Fruit fly (Drosophila melanogaster) whole organism, embryonic: ENCODE results near the gene Baldspot.

Experiments used
- Ada2b ChIP-seq: fragments of 200-800 bp; sonication (Bioruptor generic); IDR thresholded peaks from 2 replicates; pipeline ENCODE4 v1.3.6; 2022; ENCODE audit warnings: missing biosample characterization, missing genetic modification characterization
- C15 ChIP-seq: fragments of 200-800 bp; sonication (Bioruptor generic); IDR thresholded peaks from 3 replicates; pipeline ENCODE4 v1.3.6; 2022; ENCODE audit warnings: missing biosample characterization, missing genetic modification characterization
- CG10274 ChIP-seq: fragments of 200-800 bp; sonication (Bioruptor generic); optimal IDR thresholded peaks from 3 replicates; lab custom pipeline; 2017; ENCODE audit warnings: missing biosample characterization, mild to moderate bottlenecking, missing genetic modification characterization
- CG10462 ChIP-seq: fragments of 200-800 bp; sonication (Bioruptor generic); optimal IDR thresholded peaks from 2 replicates; lab custom pipeline; 2016; ENCODE audit warnings: missing biosample characterization, missing genetic modification characterization
- CG11695 ChIP-seq: fragments of 200-800 bp; sonication (Bioruptor generic); IDR thresholded peaks from 3 replicates; pipeline ENCODE4 v1.3.6; 2022; ENCODE audit warnings: missing biosample characterization, missing genetic modification characterization
- CG12219 ChIP-seq: fragments of 200-800 bp; sonication (Bioruptor generic); optimal IDR thresholded peaks from 3 replicates; lab custom pipeline; 2018; ENCODE audit warnings: missing biosample characterization, mild to moderate bottlenecking, missing genetic modification characterization
- CG12236 ChIP-seq: fragments of 200-800 bp; sonication (Bioruptor generic); optimal IDR thresholded peaks from 2 replicates; lab custom pipeline; 2016; ENCODE audit warnings: missing biosample characterization, missing genetic modification characterization
- CG13775 ChIP-seq: fragments of 200-800 bp; sonication (Bioruptor generic); optimal IDR thresholded peaks from 3 replicates; lab custom pipeline; 2017; ENCODE audit warnings: missing biosample characterization, mild to moderate bottlenecking, missing genetic modification characterization
- CG1602 ChIP-seq: fragments of 200-800 bp; sonication (Bioruptor generic); optimal IDR thresholded peaks from 3 replicates; lab custom pipeline; 2016; ENCODE audit warnings: missing biosample characterization, missing genetic modification characterization
- CG16863 ChIP-seq: fragments of 200-800 bp; sonication (Bioruptor generic); optimal IDR thresholded peaks from 3 replicates; lab custom pipeline; 2016; ENCODE audit warnings: missing biosample characterization, missing genetic modification characterization
- CG17612 ChIP-seq: fragments of 200-800 bp; sonication (Bioruptor generic); IDR thresholded peaks from 2 replicates; pipeline ENCODE4 v1.3.6; 2022; ENCODE audit warnings: missing biosample characterization, missing genetic modification characterization
- CG18764 ChIP-seq: fragments of 200-800 bp; sonication (Bioruptor generic); optimal IDR thresholded peaks from 3 replicates; lab custom pipeline; 2016; ENCODE audit warnings: missing biosample characterization, missing genetic modification characterization
- CG2199 ChIP-seq: fragments of 200-800 bp; sonication (Bioruptor generic); IDR thresholded peaks from 3 replicates; pipeline ENCODE4 v1.3.6; 2022; ENCODE audit warnings: missing biosample characterization, missing genetic modification characterization
- CG33213 ChIP-seq: fragments of 200-800 bp; sonication (Bioruptor generic); optimal IDR thresholded peaks from 3 replicates; lab custom pipeline; 2016; ENCODE audit warnings: missing biosample characterization, missing genetic modification characterization
- CG3847 ChIP-seq: fragments of 200-800 bp; sonication (Bioruptor generic); IDR thresholded peaks from 2 replicates; pipeline ENCODE4 v1.3.6; 2022; ENCODE audit warnings: missing biosample characterization, missing genetic modification characterization
- CG6791 ChIP-seq: fragments of 200-800 bp; sonication (Bioruptor generic); IDR thresholded peaks from 3 replicates; pipeline ENCODE4 v1.3.6; 2022; ENCODE audit warnings: missing biosample characterization, missing genetic modification characterization; ENCODE audit not compliant: partially characterized antibody
- CG8388 ChIP-seq: fragments of 200-800 bp; sonication (Bioruptor generic); optimal IDR thresholded peaks from 2 replicates; lab custom pipeline; 2019; ENCODE audit warnings: missing biosample characterization, mild to moderate bottlenecking, missing genetic modification characterization, moderate library complexity
- Chrac-16 ChIP-seq: fragments of 200-800 bp; sonication (Bioruptor generic); optimal IDR thresholded peaks from 3 replicates; lab custom pipeline; 2016; ENCODE audit warnings: missing biosample characterization, missing genetic modification characterization
- CkIIα-i1 ChIP-seq: fragments of 200-800 bp; sonication (Bioruptor generic); IDR thresholded peaks from 2 replicates; pipeline ENCODE4 v1.3.6; 2022; ENCODE audit warnings: missing biosample characterization, missing genetic modification characterization
- Dip2 ChIP-seq: fragments of 200-800 bp; sonication (Bioruptor generic); IDR thresholded peaks from 2 replicates; pipeline ENCODE4 v1.3.6; 2022; ENCODE audit warnings: missing biosample characterization, missing genetic modification characterization
- E2f1 ChIP-seq: fragments of 200-800 bp; sonication (Bioruptor generic); IDR thresholded peaks from 2 replicates; pipeline ENCODE4 v1.3.6; 2022; ENCODE audit warnings: missing biosample characterization, missing genetic modification characterization
- Ets97D ChIP-seq: fragments of 200-800 bp; sonication (Bioruptor generic); optimal IDR thresholded peaks from 3 replicates; lab custom pipeline; 2016; ENCODE audit warnings: missing biosample characterization, missing genetic modification characterization
- GATAe ChIP-seq: fragments of 200-800 bp; sonication (Bioruptor generic); conservative IDR thresholded peaks from 2 replicates; pipeline ENCODE4 v1.3.6; 2022; ENCODE audit warnings: missing biosample characterization, missing genetic modification characterization
- H2.0 ChIP-seq: fragments of 200-800 bp; sonication (Bioruptor generic); IDR thresholded peaks from 2 replicates; pipeline ENCODE4 v1.3.6; 2022; ENCODE audit warnings: missing biosample characterization, missing genetic modification characterization
- HHEX ChIP-seq: fragments of 200-800 bp; sonication (Bioruptor generic); optimal IDR thresholded peaks from 3 replicates; lab custom pipeline; 2017; ENCODE audit warnings: missing biosample characterization, mild to moderate bottlenecking, missing genetic modification characterization, missing genetic modification reagents
- Hey ChIP-seq: fragments of 200-800 bp; sonication (Bioruptor generic); optimal IDR thresholded peaks from 3 replicates; lab custom pipeline; 2018; ENCODE audit warnings: missing biosample characterization, mild to moderate bottlenecking, missing genetic modification characterization
- Mrtf ChIP-seq: fragments of 200-800 bp; sonication (Bioruptor generic); IDR thresholded peaks from 3 replicates; pipeline ENCODE4 v1.3.6; 2022; ENCODE audit warnings: missing biosample characterization, missing genetic modification characterization
- Nf-YA ChIP-seq: fragments of 200-800 bp; sonication (Bioruptor generic); IDR thresholded peaks from 2 replicates; pipeline ENCODE4 v1.3.6; 2022; ENCODE audit warnings: missing biosample characterization, missing genetic modification characterization
- Oli ChIP-seq: fragments of 200-800 bp; sonication (Bioruptor generic); optimal IDR thresholded peaks from 2 replicates; lab custom pipeline; 2018; ENCODE audit warnings: missing biosample characterization, mild to moderate bottlenecking, missing genetic modification characterization, moderate library complexity
- Six4 ChIP-seq: fragments of 200-800 bp; sonication (Bioruptor generic); optimal IDR thresholded peaks from 2 replicates; lab custom pipeline; 2016; ENCODE audit warnings: missing biosample characterization, missing genetic modification characterization
- Sox102F ChIP-seq: fragments of 200-800 bp; sonication (Bioruptor generic); optimal IDR thresholded peaks from 2 replicates; lab custom pipeline; 2018; ENCODE audit warnings: missing biosample characterization, mild to moderate bottlenecking, missing genetic modification characterization, moderate library complexity
- Sry-δ ChIP-seq: fragments of 200-800 bp; sonication (Bioruptor generic); optimal IDR thresholded peaks from 2 replicates; lab custom pipeline; 2016; ENCODE audit warnings: missing biosample characterization, missing genetic modification characterization
- bigmax ChIP-seq: fragments of 200-800 bp; sonication (Bioruptor generic); optimal IDR thresholded peaks from 2 replicates; lab custom pipeline; 2018; ENCODE audit warnings: missing biosample characterization, mild to moderate bottlenecking, missing genetic modification characterization
- cg ChIP-seq: fragments of 200-800 bp; sonication (Bioruptor generic); optimal IDR thresholded peaks from 3 replicates; lab custom pipeline; 2019; ENCODE audit warnings: missing biosample characterization, mild to moderate bottlenecking, missing genetic modification characterization, moderate library complexity
- corto ChIP-seq: fragments of 200-800 bp; sonication (Bioruptor generic); optimal IDR thresholded peaks from 2 replicates; lab custom pipeline; 2016; ENCODE audit warnings: missing biosample characterization, mild to moderate bottlenecking, missing genetic modification characterization, moderate library complexity
- dan ChIP-seq: fragments of 200-800 bp; sonication (Bioruptor generic); IDR thresholded peaks from 2 replicates; pipeline ENCODE4 v1.3.6; 2022; ENCODE audit warnings: missing biosample characterization, missing genetic modification characterization
- esg ChIP-seq: fragments of 200-800 bp; sonication (Bioruptor generic); conservative IDR thresholded peaks from 2 replicates; pipeline ENCODE4 v1.3.6; 2022; ENCODE audit warnings: missing biosample characterization, missing genetic modification characterization
- ewg ChIP-seq: fragments of 200-800 bp; sonication (Bioruptor generic); optimal IDR thresholded peaks from 3 replicates; lab custom pipeline; 2017; ENCODE audit warnings: mild to moderate bottlenecking, missing biosample characterization, missing genetic modification reagents, missing genetic modification characterization
- gsb ChIP-seq: fragments of 200-800 bp; sonication (Bioruptor generic); IDR thresholded peaks from 2 replicates; pipeline ENCODE4 v1.3.6; 2022; ENCODE audit warnings: missing biosample characterization, missing genetic modification characterization
- ham ChIP-seq: fragments of 200-800 bp; sonication (Bioruptor generic); IDR thresholded peaks from 2 replicates; pipeline ENCODE4 v1.3.6; 2022; ENCODE audit warnings: missing biosample characterization, missing genetic modification characterization
- lab ChIP-seq: fragments of 200-800 bp; sonication (Bioruptor generic); optimal IDR thresholded peaks from 3 replicates; lab custom pipeline; 2017; ENCODE audit warnings: missing biosample characterization, missing genetic modification characterization, mild to moderate bottlenecking, moderate library complexity, missing genetic modification reagents
- mirr ChIP-seq: fragments of 200-800 bp; sonication (Bioruptor generic); optimal IDR thresholded peaks from 3 replicates; lab custom pipeline; 2018; ENCODE audit warnings: missing biosample characterization, mild to moderate bottlenecking, missing genetic modification characterization
- otp ChIP-seq: fragments of 200-800 bp; sonication (Bioruptor generic); IDR thresholded peaks from 3 replicates; pipeline ENCODE4, ENCODE4 v1.3.6; 2022; ENCODE audit warnings: missing biosample characterization, missing genetic modification characterization
- schlank ChIP-seq: fragments of 200-800 bp; sonication (Bioruptor generic); optimal IDR thresholded peaks from 2 replicates; lab custom pipeline; 2018; ENCODE audit warnings: missing biosample characterization, mild to moderate bottlenecking, missing genetic modification characterization
- sens ChIP-seq: fragments of 200-800 bp; sonication (Bioruptor generic); peaks from one replicate; lab custom pipeline; 2016; ENCODE audit warnings: missing biosample characterization, missing genetic modification characterization
- sens-2 ChIP-seq: fragments of 200-800 bp; sonication (Bioruptor generic); IDR thresholded peaks from 2 replicates; pipeline ENCODE4 v1.3.6; 2022; ENCODE audit warnings: missing biosample characterization, missing genetic modification characterization
- slou ChIP-seq: fragments of 200-800 bp; sonication (Bioruptor generic); optimal IDR thresholded peaks from 3 replicates; lab custom pipeline; 2016; ENCODE audit warnings: missing biosample characterization, missing genetic modification characterization
- sr ChIP-seq: fragments of 200-800 bp; sonication (Bioruptor generic); IDR thresholded peaks from 3 replicates; pipeline ENCODE4 v1.3.6; 2022; ENCODE audit warnings: missing biosample characterization, missing genetic modification characterization
- trem ChIP-seq: fragments of 200-800 bp; optimal IDR thresholded peaks from 3 replicates; lab custom pipeline; 2019; ENCODE audit warnings: missing biosample characterization, mild to moderate bottlenecking, missing genetic modification characterization, moderate library complexity
- usp ChIP-seq: fragments of >200 bp; optimal IDR thresholded peaks from 2 replicates; lab custom pipeline; 2017; ENCODE audit warnings: missing biosample characterization, missing genetic modification characterization
- vfl ChIP-seq: fragments of 200-800 bp; sonication (Bioruptor generic); optimal IDR thresholded peaks from 2 replicates; lab custom pipeline; 2016; ENCODE audit warnings: missing biosample characterization, missing genetic modification characterization
- wdn ChIP-seq: fragments of 200-800 bp; sonication (Bioruptor generic); IDR thresholded peaks from 2 replicates; pipeline ENCODE4 v1.3.6; 2022; ENCODE audit warnings: missing biosample characterization, missing genetic modification characterization

Baldspot gene

DNA sequence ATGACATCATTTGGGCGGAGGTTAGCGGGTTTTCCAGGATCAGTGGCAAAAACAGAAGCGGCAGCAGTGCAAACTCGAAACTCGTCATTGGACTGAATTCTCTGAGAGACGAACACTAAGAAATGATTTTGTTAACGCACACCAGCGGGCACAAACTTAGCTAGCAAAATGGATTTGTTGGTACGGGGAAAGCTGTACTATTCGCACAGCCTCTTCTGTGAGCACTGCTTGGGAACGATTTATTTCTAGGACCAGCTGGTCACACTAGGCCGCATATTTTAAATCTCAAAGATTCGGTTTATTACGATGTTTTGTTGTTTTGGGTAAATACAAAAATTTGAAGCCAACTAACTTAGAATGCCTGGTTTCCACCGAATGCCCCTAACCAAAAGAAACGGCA lies 52.3 kb downstream of the Baldspot start, which contains the start of gene CG4098 (continued):
- TF ChIP-seq CG8388: no peak
- peak; percentile 16 for TF ChIP-seq CG1602 (GFP tag; lab: Kevin White, UChicago)
- peak; percentile 58; the same call in 1 of the 3 replicates for TF ChIP-seq Mrtf (GFP tag; lab: Robert Waterston, UW)
- TF ChIP-seq Chrac-16 (GFP tag; lab: Kevin White, UChicago): peak; percentile 51
- no peak for TF ChIP-seq CG6791 (GFP tag; lab: Robert Waterston, UW)
- no peak for TF ChIP-seq ham
- TF ChIP-seq trem (tag; lab: Kevin White, UChicago): no peak
- peak; percentile 51 for TF ChIP-seq Sry-δ (GFP tag; lab: Kevin White, UChicago)
- peak; percentile 38 for TF ChIP-seq CG12219 (GFP tag; lab: Kevin White, UChicago)
- TF ChIP-seq usp: no peak
- no peak for TF ChIP-seq CG10462
- no peak for TF ChIP-seq Dip2 (GFP tag; lab: Robert Waterston, UW)
- no peak for TF ChIP-seq dan
- no peak for TF ChIP-seq gsb (GFP tag; lab: Robert Waterston, UW)
- TF ChIP-seq CkIIα-i1 (GFP tag; lab: Robert Waterston, UW): no peak
- TF ChIP-seq wdn: peak; percentile 66
- no peak for TF ChIP-seq CG18764 (GFP tag; lab: Kevin White, UChicago)
- TF ChIP-seq CG2199 (GFP tag; lab: Robert Waterston, UW): peak; percentile 77; the same call in 2 of the 3 replicates
- TF ChIP-seq CG11695 (GFP tag; lab: Robert Waterston, UW): no peak
- TF ChIP-seq CG12236 (GFP tag; lab: Kevin White, UChicago): no peak
- TF ChIP-seq C15: no peak
- no peak for TF ChIP-seq Six4
- TF ChIP-seq Sox102F (GFP tag; lab: Kevin White, UChicago): peak; percentile 29
- TF ChIP-seq ewg (GFP tag; lab: Kevin White, UChicago): no peak
- TF ChIP-seq Hey (tag; lab: Kevin White, UChicago): no peak
- peak; percentile 55 for TF ChIP-seq mirr (GFP tag; lab: Kevin White, UChicago)
- TF ChIP-seq slou (GFP tag; lab: Kevin White, UChicago): no peak
- TF ChIP-seq lab (GFP tag; lab: Kevin White, UChicago): peak; percentile 67
- peak; percentile 47 for TF ChIP-seq Ets97D (GFP tag; lab: Kevin White, UChicago)
- TF ChIP-seq HHEX (GFP tag; lab: Kevin White, UChicago): peak; percentile 13
- peak; percentile 32; the same call in 1 of the 2 replicates for TF ChIP-seq esg (GFP tag; lab: Robert Waterston, UW)
- peak; percentile 48; the same call in 1 of the 2 replicates for TF ChIP-seq Nf-YA (GFP tag; lab: Robert Waterston, UW)
- TF ChIP-seq H2.0 (GFP tag; lab: Robert Waterston, UW): peak; percentile 77
- TF ChIP-seq CG16863: peak; percentile 35
- TF ChIP-seq bigmax: no peak
- no peak for TF ChIP-seq GATAe
- peak; percentile 17 for TF ChIP-seq corto
- peak; percentile 64; the same call in 1 of the 2 replicates for TF ChIP-seq Ada2b (GFP tag; lab: Robert Waterston, UW)
- peak; percentile 48 for TF ChIP-seq vfl
- TF ChIP-seq CG33213 (GFP tag; lab: Kevin White, UChicago): peak; percentile 28
- peak; percentile 49; the same call in 1 of the 3 replicates for TF ChIP-seq otp
- TF ChIP-seq CG13775 (GFP tag; lab: Kevin White, UChicago): peak; percentile 41
- 0 out of 3 replicates have a peak, but pooled peaks have one; percentile 27 for TF ChIP-seq sr (GFP tag; lab: Robert Waterston, UW)
- peak; percentile 52; the same call in 1 of the 2 replicates for TF ChIP-seq E2f1 (GFP tag; lab: Robert Waterston, UW)
- TF ChIP-seq CG17612 (GFP tag; lab: Robert Waterston, UW): peak; percentile 30; the same call in 1 of the 2 replicates
- no peak for TF ChIP-seq sens-2 (GFP tag; lab: Robert Waterston, UW)
- no peak for TF ChIP-seq CG10274
- no peak for TF ChIP-seq cg (GFP tag; lab: Kevin White, UChicago)
- peak; percentile 93 for TF ChIP-seq CG3847 (GFP tag; lab: Robert Waterston, UW)
- TF ChIP-seq sens (GFP tag; lab: Kevin White, UChicago): peak; percentile 83
- peak; percentile 59 for TF ChIP-seq schlank (tag; lab: Kevin White, UChicago)
- TF ChIP-seq Oli (tag; lab: Kevin White, UChicago): peak; percentile 1
